Worm (Caenorhabditis elegans): ENCODE results near the gene ZK856.11.

ZK856.11 gene

DNA sequence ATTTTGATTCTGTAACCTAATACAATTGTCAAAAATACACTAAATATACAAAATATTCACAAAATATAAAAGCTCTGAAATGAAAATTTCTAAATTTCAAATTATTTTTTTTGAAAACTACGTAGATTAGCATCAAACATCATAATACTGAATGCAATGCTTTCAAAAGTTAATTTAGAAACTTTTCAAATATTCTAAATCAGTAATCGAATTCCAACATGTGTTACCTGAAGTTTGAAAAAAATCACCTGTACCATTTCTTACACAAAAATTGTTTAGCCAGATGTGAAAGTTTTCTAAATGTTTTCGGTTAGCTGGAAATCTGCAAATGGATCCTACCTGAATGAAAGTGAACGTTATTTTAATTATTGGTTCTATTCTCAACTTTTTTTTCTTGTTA is 17.3 kb upstream of the ZK856.11 start, which contains the start of gene C12D8.20:
Gene C12D8.20, plus strand, starts transcription at position 301 of the 400 bp plus-strand sequence.
- no peak for TF ChIP-seq unc-42 (tag; optimal IDR thresholded peaks at IDR 0.05)
- no peak for TF ChIP-seq che-1 (tag; optimal IDR thresholded peaks at IDR 0.05)
- TF ChIP-seq ceh-18 (tag; optimal IDR thresholded peaks at IDR 0.05) = no peak
- no peak for TF ChIP-seq nhr-232 (tag; optimal IDR thresholded peaks at IDR 0.05)
- TF ChIP-seq ets-4 (tag; optimal IDR thresholded peaks at IDR 0.05) = no peak
- no peak for TF ChIP-seq pros-1 (tag; optimal IDR thresholded peaks at IDR 0.05)

DNA sequence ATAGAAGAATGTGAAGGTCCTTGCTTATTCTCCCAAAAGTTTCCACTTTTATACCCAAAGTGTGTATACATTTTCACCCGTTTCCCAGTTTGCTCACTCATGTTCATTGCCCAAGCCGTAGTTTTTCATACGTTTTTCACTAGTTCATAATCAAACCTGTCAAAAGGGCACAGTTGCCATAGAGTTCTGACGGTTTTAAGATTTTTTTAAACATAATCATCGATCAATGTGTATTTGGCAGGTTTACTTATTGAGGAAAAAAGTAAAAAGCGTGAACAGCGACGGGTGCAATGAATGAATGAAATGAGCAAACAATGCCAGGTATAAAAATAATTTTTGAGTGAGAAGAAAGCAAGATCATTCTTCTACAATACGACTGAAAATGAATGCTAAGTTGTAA is 16.6 kb upstream of the ZK856.11 start, which contains the start of the genes fipr-5 and fipr-9:
Gene fipr-5, minus strand, starts transcription at position 101 of the 400 bp plus-strand sequence.
Gene fipr-9, plus strand, starts transcription at position 346 of the 400 bp plus-strand sequence.
- TF ChIP-seq ceh-30 (tag; optimal IDR thresholded peaks at IDR 0.05) (no peak), sox-2 (GFP tag; IDR thresholded peaks at IDR 0.05) (no peak), pha-4 (tag; optimal IDR thresholded peaks at IDR 0.05) (no peak), ceh-22 (tag; optimal IDR thresholded peaks at IDR 0.05) (no peak), ceh-31 (tag; optimal IDR thresholded peaks at IDR 0.05) (no peak), che-1 (tag; optimal IDR thresholded peaks at IDR 0.05) (no peak), pqm-1 (tag; optimal IDR thresholded peaks at IDR 0.05) (no peak), fkh-10 (GFP tag; optimal IDR thresholded peaks at IDR 0.05) (no peak), elt-4 (tag; optimal IDR thresholded peaks at IDR 0.05) (no peak), pag-3 (tag; optimal IDR thresholded peaks at IDR 0.05; ENCODE audit: borderline replicate concordance) (no peak), hlh-8 (tag; optimal IDR thresholded peaks at IDR 0.05) (no peak), odd-2 (tag; optimal IDR thresholded peaks at IDR 0.05) (no peak), sox-4 (tag; optimal IDR thresholded peaks at IDR 0.05) (no peak), ref-2 (tag; optimal IDR thresholded peaks at IDR 0.05) (no peak), hlh-15 (tag; optimal IDR thresholded peaks at IDR 0.05) (no peak), ceh-45 (GFP tag; IDR thresholded peaks at IDR 0.05) (no peak)

DNA sequence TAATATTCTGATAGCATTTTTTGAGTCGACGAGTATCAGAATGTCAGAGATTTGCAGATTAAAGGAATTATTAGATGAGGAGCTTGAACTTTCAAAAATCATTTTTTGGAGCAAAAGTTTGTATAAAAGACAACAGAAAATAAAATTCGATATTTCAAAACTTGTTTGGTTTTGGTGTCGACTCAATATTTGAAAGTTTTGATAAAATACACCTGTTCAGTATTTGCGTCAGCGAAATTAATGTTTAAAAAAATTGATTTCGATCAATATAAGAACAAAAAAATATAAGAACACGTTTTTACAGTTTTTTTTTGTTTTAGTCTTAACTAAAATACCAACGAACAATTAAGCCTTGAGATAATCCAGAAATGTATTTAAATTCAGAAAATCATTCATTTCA is 15.9 kb upstream of the ZK856.11 start, which contains the start of gene C12D8.13:
Gene C12D8.13, minus strand, starts transcription at position 101 of the 400 bp plus-strand sequence.
- TF ChIP-seq che-1 (tag; optimal IDR thresholded peaks at IDR 0.05) (no peak), elt-4 (tag; optimal IDR thresholded peaks at IDR 0.05) (no peak), C38D4.7 (GFP tag; optimal IDR thresholded peaks at IDR 0.05) (no peak), pag-3 (tag; optimal IDR thresholded peaks at IDR 0.05; ENCODE audit: borderline replicate concordance) (no peak), eyg-1 (tag; optimal IDR thresholded peaks at IDR 0.05) (no peak), ceh-2 (tag; optimal IDR thresholded peaks at IDR 0.05) (no peak), K02D7.2 (tag; optimal IDR thresholded peaks at IDR 0.05) (no peak), zip-5 (tag; optimal IDR thresholded peaks at IDR 0.05) (no peak), hlh-6 (tag; optimal IDR thresholded peaks at IDR 0.05) (no peak)

- TF ChIP-seq dmd-4 (tag; optimal IDR thresholded peaks at IDR 0.05; ENCODE audit: borderline replicate concordance) (no peak), syd-9 (tag; optimal IDR thresholded peaks at IDR 0.05) (no peak), unc-42 (tag; optimal IDR thresholded peaks at IDR 0.05) (no peak), madf-2 (tag; optimal IDR thresholded peaks at IDR 0.05) (no peak), F13H6.1 (tag; optimal IDR thresholded peaks at IDR 0.05) (no peak), ceh-48 (tag; optimal IDR thresholded peaks at IDR 0.05) (no peak), pax-1 (tag; optimal IDR thresholded peaks at IDR 0.05) (no peak), ama-1 (optimal IDR thresholded peaks at IDR 0.05) (no peak), fkh-10 (GFP tag; optimal IDR thresholded peaks at IDR 0.05) (no peak), sdc-2 (tag; optimal IDR thresholded peaks at IDR 0.05) (no peak), hlh-30 (tag; optimal IDR thresholded peaks at IDR 0.05; ENCODE audit: insufficient read depth) (no peak), K02D7.2 (tag; optimal IDR thresholded peaks at IDR 0.05) (no peak), elt-4 (tag; optimal IDR thresholded peaks at IDR 0.05) (no peak), K09A11.1 (tag; optimal IDR thresholded peaks at IDR 0.05; ENCODE audit: insufficient read depth) (no peak), odd-2 (tag; optimal IDR thresholded peaks at IDR 0.05) (no peak), tbx-2 (tag; optimal IDR thresholded peaks at IDR 0.05) (no peak), lin-11 (tag; optimal IDR thresholded peaks at IDR 0.05) (no peak), fax-1 (tag; optimal IDR thresholded peaks at IDR 0.05) (no peak), ceh-22 (tag; optimal IDR thresholded peaks at IDR 0.05) (no peak), eyg-1 (tag; optimal IDR thresholded peaks at IDR 0.05) (no peak)
These were observed 12.0 kb upstream of the ZK856.11 start, which contains the start of gene ZK856.14 for ce11 chrV:10216724-10217123. Gene ZK856.14, plus strand, starts transcription at chrV:10217024.
